Fruit fly (Drosophila melanogaster) whole organism, pupa: Measurements from ENCODE around the gene CG13386.

Source experiments
- CG14655 ChIP-seq: fragments of 200-800 bp; sonication (Bioruptor generic); optimal IDR thresholded peaks from 3 replicates; lab custom pipeline; 2017; ENCODE audit warnings: mild to moderate bottlenecking, missing biosample characterization, missing genetic modification reagents, missing genetic modification characterization
- CG34367 ChIP-seq: fragments of 200-800 bp; sonication (Bioruptor generic); optimal IDR thresholded peaks from 2 replicates; lab custom pipeline; 2018; ENCODE audit warnings: missing biosample characterization, mild to moderate bottlenecking, missing genetic modification characterization
- EcR ChIP-seq: fragments of 200-800 bp; sonication (Bioruptor generic); optimal IDR thresholded peaks from 3 replicates; lab custom pipeline; 2019; ENCODE audit warnings: missing biosample characterization, missing genetic modification characterization, mild to moderate bottlenecking, moderate library complexity, missing genetic modification reagents
- Pif1B ChIP-seq: fragments of 200-800 bp; sonication (Bioruptor generic); optimal IDR thresholded peaks from 3 replicates; lab custom pipeline; 2016; ENCODE audit warnings: missing biosample characterization, missing genetic modification characterization

DNA sequence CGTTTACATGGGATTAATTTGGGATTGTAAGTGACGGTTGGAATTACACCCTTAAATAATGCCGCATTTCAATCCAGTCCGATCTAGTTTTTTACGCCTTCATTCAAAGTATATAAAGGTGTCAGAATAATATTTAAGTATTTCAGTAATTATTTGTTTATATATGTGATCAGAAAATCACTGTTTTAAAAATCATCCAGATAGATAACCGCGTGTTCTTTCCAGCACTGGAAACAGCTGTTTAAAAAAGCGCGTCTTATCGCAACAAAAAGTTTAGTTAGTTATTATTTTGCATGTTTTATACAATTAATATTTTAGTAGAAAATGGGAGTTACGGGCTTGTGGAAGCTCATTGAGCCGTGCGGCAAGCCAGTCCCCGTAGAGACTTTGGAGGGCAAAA lies 39.2 kb downstream of the CG13386 start, which contains the start of gene mus201:
- TF ChIP-seq EcR (GFP tag; lab: Kevin White, UChicago) (no peak), CG14655 (GFP tag; lab: Kevin White, UChicago) (no peak), CG34367 (tag; lab: Kevin White, UChicago) (no peak), Pif1B (no peak)
